Fruit fly (Drosophila melanogaster) S2 (cell line): ENCODE results near the gene ss.

Source experiments
- CG8478 ChIP-seq: fragments of >200 bp; optimal IDR thresholded peaks from 2 replicates; lab custom pipeline; 2018
- CTCF ChIP-seq, 2 experiments: fragments of >200 bp; optimal IDR thresholded peaks; 2 replicates each; lab custom pipeline; 2018

DNA sequence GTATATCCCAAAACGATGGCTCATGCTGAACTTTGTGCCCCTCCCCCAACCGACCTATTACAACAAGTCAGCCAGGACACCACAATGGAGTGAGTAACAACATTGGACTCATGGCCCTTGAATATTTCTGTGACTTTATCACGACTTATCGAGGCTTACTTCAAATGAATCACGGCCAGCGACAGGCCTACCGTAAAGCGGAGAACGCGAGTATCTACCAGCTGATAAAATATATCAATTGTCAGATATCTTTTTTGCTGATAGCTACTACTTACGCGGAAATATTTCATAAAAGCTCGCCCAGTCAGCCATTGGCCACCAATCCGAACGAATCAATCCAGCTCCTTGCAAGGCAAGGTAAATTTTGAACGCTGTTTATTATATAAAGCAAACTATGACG lies 75.9 kb downstream of the ss start, which contains the start of gene CG17930:
- TF ChIP-seq CG8478 (lab: Kevin White, UChicago) (no peak), CTCF (optimal IDR thresholded peaks at IDR 0.05; lab: Kevin White, UChicago) (no peak)
